Fruit fly (Drosophila melanogaster) whole organism, embryonic: ENCODE results near the gene CG42591.

ENCODE experiments used
- Antp ChIP-seq: fragments of 200-800 bp; sonication (Bioruptor generic); optimal IDR thresholded peaks from 3 replicates; lab custom pipeline; 2016; ENCODE audit warnings: missing biosample characterization, missing genetic modification characterization
- B-H2 ChIP-seq: fragments of 200-800 bp; sonication (Bioruptor generic); optimal IDR thresholded peaks from 2 replicates; lab custom pipeline; 2018; ENCODE audit warnings: missing biosample characterization, mild to moderate bottlenecking, missing genetic modification characterization
- CG10274 ChIP-seq: fragments of 200-800 bp; sonication (Bioruptor generic); optimal IDR thresholded peaks from 3 replicates; lab custom pipeline; 2017; ENCODE audit warnings: missing biosample characterization, mild to moderate bottlenecking, missing genetic modification characterization
- CG10654 ChIP-seq: fragments of 200-800 bp; sonication (Bioruptor generic); optimal IDR thresholded peaks from 2 replicates; lab custom pipeline; 2016; ENCODE audit warnings: missing biosample characterization, missing genetic modification characterization
- CG11247 ChIP-seq: fragments of 200-800 bp; sonication (Bioruptor generic); IDR thresholded peaks from 2 replicates; pipeline ENCODE4 v1.3.6; 2022; ENCODE audit warnings: missing biosample characterization, missing genetic modification characterization
- CG11695 ChIP-seq: fragments of 200-800 bp; sonication (Bioruptor generic); IDR thresholded peaks from 3 replicates; pipeline ENCODE4 v1.3.6; 2022; ENCODE audit warnings: missing biosample characterization, missing genetic modification characterization
- CG11696 ChIP-seq: fragments of 200-800 bp; sonication (Bioruptor generic); IDR thresholded peaks from 2 replicates; pipeline ENCODE4 v1.3.6; 2022; ENCODE audit warnings: missing biosample characterization, missing genetic modification characterization
- CG12219 ChIP-seq: fragments of 200-800 bp; sonication (Bioruptor generic); optimal IDR thresholded peaks from 3 replicates; lab custom pipeline; 2018; ENCODE audit warnings: missing biosample characterization, mild to moderate bottlenecking, missing genetic modification characterization
- CG13287 ChIP-seq: fragments of 200-800 bp; sonication (Bioruptor generic); IDR thresholded peaks from 2 replicates; pipeline ENCODE4 v1.3.6; 2022; ENCODE audit warnings: missing biosample characterization, missing genetic modification characterization; ENCODE audit not compliant: partially characterized antibody
- CG14441 ChIP-seq: fragments of 200-800 bp; sonication (Bioruptor generic); IDR thresholded peaks from 2 replicates; pipeline ENCODE4 v1.3.6; 2022; ENCODE audit warnings: missing biosample characterization, missing genetic modification characterization
- CG1602 ChIP-seq: fragments of 200-800 bp; sonication (Bioruptor generic); optimal IDR thresholded peaks from 3 replicates; lab custom pipeline; 2016; ENCODE audit warnings: missing biosample characterization, missing genetic modification characterization
- CG17361 ChIP-seq: fragments of 200-800 bp; sonication (Bioruptor generic); IDR thresholded peaks from 3 replicates; pipeline ENCODE4 v1.3.6; 2022; ENCODE audit warnings: missing biosample characterization, missing genetic modification characterization
- CG17829 ChIP-seq: fragments of 200-800 bp; optimal IDR thresholded peaks from 2 replicates; lab custom pipeline; 2019; ENCODE audit warnings: missing biosample characterization, mild to moderate bottlenecking, missing genetic modification characterization, moderate library complexity
- CG18476 ChIP-seq: fragments of 200-800 bp; sonication (Bioruptor generic); optimal IDR thresholded peaks from 2 replicates; lab custom pipeline; 2016; ENCODE audit warnings: missing biosample characterization, mild to moderate bottlenecking, missing genetic modification characterization
- CG2199 ChIP-seq: fragments of 200-800 bp; sonication (Bioruptor generic); IDR thresholded peaks from 3 replicates; pipeline ENCODE4 v1.3.6; 2022; ENCODE audit warnings: missing biosample characterization, missing genetic modification characterization
- CG33557 ChIP-seq: fragments of 200-800 bp; sonication (Bioruptor generic); optimal IDR thresholded peaks from 2 replicates; lab custom pipeline; 2019; ENCODE audit warnings: missing biosample characterization, mild to moderate bottlenecking, missing genetic modification characterization, moderate library complexity
- CG34376 ChIP-seq: fragments of 200-800 bp; sonication (Bioruptor generic); optimal IDR thresholded peaks from 2 replicates; lab custom pipeline; 2018; ENCODE audit warnings: missing biosample characterization, mild to moderate bottlenecking, missing genetic modification characterization
- CG6791 ChIP-seq: fragments of 200-800 bp; sonication (Bioruptor generic); IDR thresholded peaks from 3 replicates; pipeline ENCODE4 v1.3.6; 2022; ENCODE audit warnings: missing biosample characterization, missing genetic modification characterization; ENCODE audit not compliant: partially characterized antibody
- CG7271 ChIP-seq: fragments of 200-800 bp; sonication (Bioruptor generic); optimal IDR thresholded peaks from 2 replicates; lab custom pipeline; 2018; ENCODE audit warnings: missing biosample characterization, mild to moderate bottlenecking, missing genetic modification characterization, moderate library complexity
- CG9727 ChIP-seq: fragments of 200-800 bp; sonication (Bioruptor generic); optimal IDR thresholded peaks from 3 replicates; lab custom pipeline; 2017; ENCODE audit warnings: missing biosample characterization, mild to moderate bottlenecking, missing genetic modification characterization
- Doc3 ChIP-seq: fragments of 200-800 bp; sonication (Bioruptor generic); IDR thresholded peaks from 3 replicates; pipeline ENCODE4 v1.3.6; 2022; ENCODE audit warnings: missing biosample characterization, missing genetic modification characterization; ENCODE audit not compliant: partially characterized antibody
- Dp ChIP-seq: fragments of 200-800 bp; sonication (Bioruptor generic); optimal IDR thresholded peaks from 2 replicates; lab custom pipeline; 2018; ENCODE audit warnings: missing biosample characterization, mild to moderate bottlenecking, missing genetic modification characterization, moderate library complexity
- Ets65A ChIP-seq: fragments of 200-800 bp; sonication (Bioruptor generic); peaks from one replicate; lab custom pipeline; 2016; ENCODE audit warnings: missing biosample characterization, missing genetic modification characterization
- H15 ChIP-seq: fragments of 200-800 bp; sonication (Bioruptor generic); IDR thresholded peaks from 3 replicates; pipeline ENCODE4 v1.3.6; 2022; ENCODE audit warnings: missing biosample characterization, missing genetic modification characterization
- HLH4C ChIP-seq: fragments of 200-800 bp; sonication (Bioruptor generic); IDR thresholded peaks from 3 replicates; pipeline ENCODE4 v1.3.6; 2022; ENCODE audit warnings: missing biosample characterization, missing genetic modification characterization; ENCODE audit not compliant: partially characterized antibody
- HLHmδ ChIP-seq: fragments of 200-800 bp; sonication (Bioruptor generic); optimal IDR thresholded peaks from 2 replicates; lab custom pipeline; 2018; ENCODE audit warnings: missing biosample characterization, mild to moderate bottlenecking, missing genetic modification characterization, moderate library complexity
- Lim3 ChIP-seq: fragments of 200-800 bp; sonication (Bioruptor generic); IDR thresholded peaks from 2 replicates; pipeline ENCODE4 v1.3.6; 2022; ENCODE audit warnings: missing biosample characterization, missing genetic modification characterization
- NC2α ChIP-seq: fragments of 200-800 bp; sonication (Bioruptor generic); optimal IDR thresholded peaks from 2 replicates; lab custom pipeline; 2016; ENCODE audit warnings: missing biosample characterization, missing genetic modification characterization
- Neu2 ChIP-seq: fragments of 200-800 bp; sonication (Bioruptor generic); optimal IDR thresholded peaks from 3 replicates; lab custom pipeline; 2016; ENCODE audit warnings: missing biosample characterization, missing genetic modification characterization, borderline replicate concordance
- Nf-YA ChIP-seq: fragments of 200-800 bp; sonication (Bioruptor generic); IDR thresholded peaks from 2 replicates; pipeline ENCODE4 v1.3.6; 2022; ENCODE audit warnings: missing biosample characterization, missing genetic modification characterization
- Ravus ChIP-seq: fragments of 200-800 bp; sonication (Bioruptor generic); IDR thresholded peaks from 2 replicates; pipeline ENCODE4 v1.3.6; 2022; ENCODE audit warnings: missing biosample characterization, missing genetic modification characterization
- Rfx ChIP-seq: fragments of 200-800 bp; sonication (Bioruptor generic); IDR thresholded peaks from 2 replicates; pipeline ENCODE4 v1.3.6; 2022; ENCODE audit warnings: missing biosample characterization, missing genetic modification characterization
- Rx ChIP-seq: fragments of 200-800 bp; sonication (Bioruptor generic); IDR thresholded peaks from 2 replicates; pipeline ENCODE4 v1.3.6; 2022; ENCODE audit warnings: missing biosample characterization, missing genetic modification characterization
- Sry-β ChIP-seq: fragments of 200-800 bp; sonication (Bioruptor generic); optimal IDR thresholded peaks from 2 replicates; lab custom pipeline; 2018; ENCODE audit warnings: missing biosample characterization, mild to moderate bottlenecking, missing genetic modification characterization, moderate library complexity
- Xrp1 ChIP-seq: fragments of 200-800 bp; sonication (Bioruptor generic); IDR thresholded peaks from 2 replicates; pipeline ENCODE4 v1.3.6; 2022; ENCODE audit warnings: missing biosample characterization, missing genetic modification characterization
- abd-A ChIP-seq: fragments of 200-800 bp; sonication (Bioruptor generic); optimal IDR thresholded peaks from 3 replicates; lab custom pipeline; 2019; ENCODE audit warnings: missing biosample characterization, mild to moderate bottlenecking, missing genetic modification characterization, moderate library complexity
- ara ChIP-seq: fragments of 200-800 bp; sonication (Bioruptor generic); IDR thresholded peaks from 2 replicates; pipeline ENCODE4 v1.3.6; 2022; ENCODE audit warnings: missing biosample characterization, missing genetic modification characterization
- bsh ChIP-seq, 2 experiments: fragments of 200-800 bp; sonication (Bioruptor generic); optimal IDR thresholded peaks; 2 replicates each; lab custom pipeline; 2017 to 2018; ENCODE audit warnings: mild to moderate bottlenecking in 2 of 2, missing biosample characterization in 2 of 2, missing genetic modification characterization in 2 of 2, moderate library complexity in 1 of 2
- chif ChIP-seq, 2 experiments: fragments of 200-800 bp; sonication (Bioruptor generic); optimal IDR thresholded peaks; 3 replicates each; lab custom pipeline; 2016; ENCODE audit warnings: missing biosample characterization in 2 of 2, missing genetic modification characterization in 2 of 2
- ci ChIP-seq: fragments of 200-800 bp; sonication (Bioruptor generic); IDR thresholded peaks from 3 replicates; pipeline ENCODE4 v1.3.6; 2022; ENCODE audit warnings: missing biosample characterization, missing genetic modification characterization
- crol ChIP-seq: fragments of 200-800 bp; sonication (Bioruptor generic); IDR thresholded peaks from 2 replicates; pipeline ENCODE4 v1.3.6; 2022; ENCODE audit warnings: missing biosample characterization, missing genetic modification characterization
- ftz-f1 ChIP-seq: fragments of 200-800 bp; sonication (Bioruptor generic); optimal IDR thresholded peaks from 2 replicates; lab custom pipeline; 2016; ENCODE audit warnings: missing biosample characterization, missing genetic modification characterization
- gsb ChIP-seq: fragments of 200-800 bp; sonication (Bioruptor generic); IDR thresholded peaks from 2 replicates; pipeline ENCODE4 v1.3.6; 2022; ENCODE audit warnings: missing biosample characterization, missing genetic modification characterization
- mirr ChIP-seq: fragments of 200-800 bp; sonication (Bioruptor generic); optimal IDR thresholded peaks from 3 replicates; lab custom pipeline; 2018; ENCODE audit warnings: missing biosample characterization, mild to moderate bottlenecking, missing genetic modification characterization
- pho ChIP-seq: fragments of 200-800 bp; sonication (Bioruptor generic); optimal IDR thresholded peaks from 2 replicates; lab custom pipeline; 2016; ENCODE audit warnings: missing biosample characterization, missing genetic modification characterization
- pros ChIP-seq: fragments of 200-800 bp; sonication (Bioruptor generic); optimal IDR thresholded peaks from 3 replicates; lab custom pipeline; 2019; ENCODE audit warnings: missing biosample characterization, mild to moderate bottlenecking, missing genetic modification characterization, moderate library complexity
- schlank ChIP-seq: fragments of 200-800 bp; sonication (Bioruptor generic); optimal IDR thresholded peaks from 2 replicates; lab custom pipeline; 2018; ENCODE audit warnings: missing biosample characterization, mild to moderate bottlenecking, missing genetic modification characterization
- scrt ChIP-seq: fragments of 200-800 bp; sonication (Bioruptor generic); optimal IDR thresholded peaks from 2 replicates; lab custom pipeline; 2018; ENCODE audit warnings: missing biosample characterization, mild to moderate bottlenecking, missing genetic modification characterization, moderate library complexity
- tx ChIP-seq: fragments of 200-800 bp; sonication (Bioruptor generic); optimal IDR thresholded peaks from 2 replicates; lab custom pipeline; 2016; ENCODE audit warnings: missing biosample characterization, missing genetic modification characterization
- unpg ChIP-seq: fragments of 200-800 bp; sonication (Bioruptor generic); optimal IDR thresholded peaks from 3 replicates; lab custom pipeline; 2018; ENCODE audit warnings: missing biosample characterization, mild to moderate bottlenecking, missing genetic modification characterization, moderate library complexity

Gene CG42591

dm6 chr3L:8071693-8072260 is 2.0 kb upstream of the CG42591 start (continued):
- TF ChIP-seq CG1602 (GFP tag; lab: Kevin White, UChicago) (no peak), CG14441 (GFP tag; lab: Robert Waterston, UW) (no peak), unpg (GFP tag; lab: Kevin White, UChicago) (no peak), CG10654 (GFP tag; lab: Kevin White, UChicago) (no peak), Xrp1 (GFP tag; lab: Robert Waterston, UW) (no peak), Rfx (GFP tag; lab: Robert Waterston, UW) (0 out of 2 replicates have a peak, but pooled peaks have one; percentile 18), HLHmδ (no peak), CG18476 (GFP tag; lab: Kevin White, UChicago) (no peak), ara (GFP tag; lab: Robert Waterston, UW) (0 out of 2 replicates have a peak, but pooled peaks have one; percentile 23), CG11247 (GFP tag; lab: Robert Waterston, UW) (peak; percentile 44), NC2α (GFP tag; lab: Kevin White, UChicago) (no peak), Lim3 (GFP tag; lab: Robert Waterston, UW) (no peak), mirr (GFP tag; lab: Kevin White, UChicago) (no peak), Sry-β (GFP tag; lab: Kevin White, UChicago) (no peak), ci (GFP tag; lab: Robert Waterston, UW) (0 out of 3 replicates have a peak, but pooled peaks have one; percentile 22), Neu2 (no peak), Nf-YA (GFP tag; lab: Robert Waterston, UW) (no peak), Ravus (no peak), CG34376 (no peak), crol (GFP tag; lab: Robert Waterston, UW) (peak; percentile 75), bsh (GFP tag; optimal IDR thresholded peaks at IDR 0.05; lab: Kevin White, UChicago) (no peak), H15 (no peak), HLH4C (GFP tag; lab: Robert Waterston, UW) (no peak; the same call in 2 of the 3 replicates), CG10274 (GFP tag; lab: Kevin White, UChicago) (no peak), CG11696 (GFP tag; lab: Robert Waterston, UW) (no peak), CG13287 (GFP tag; lab: Robert Waterston, UW) (peak; percentile 23; the same call in 1 of the 2 replicates), scrt (GFP tag; lab: Kevin White, UChicago) (no peak), Dp (GFP tag; lab: Kevin White, UChicago) (peak; percentile 77), CG2199 (GFP tag; lab: Robert Waterston, UW) (peak; percentile 39; the same call in 1 of the 3 replicates), tx (GFP tag; lab: Kevin White, UChicago) (no peak), CG17361 (no peak), pho (GFP tag; lab: Kevin White, UChicago) (no peak), chif (GFP tag; optimal IDR thresholded peaks at IDR 0.05; lab: Kevin White, UChicago) (no peak), CG9727 (no peak), pros (GFP tag; lab: Kevin White, UChicago) (no peak), B-H2 (no peak), Rx (GFP tag; lab: Robert Waterston, UW) (no peak), CG12219 (GFP tag; lab: Kevin White, UChicago) (no peak), CG17829 (tag; lab: Kevin White, UChicago) (no peak), Ets65A (GFP tag; lab: Kevin White, UChicago) (peak; percentile 88), abd-A (tag; lab: Kevin White, UChicago) (no peak), ftz-f1 (GFP tag; lab: Kevin White, UChicago) (peak; percentile 27), Doc3 (GFP tag; lab: Robert Waterston, UW) (no peak), CG11695 (GFP tag; lab: Robert Waterston, UW) (peak; percentile 37; the same call in 1 of the 3 replicates), CG33557 (GFP tag; lab: Kevin White, UChicago) (no peak), CG7271 (no peak), gsb (GFP tag; lab: Robert Waterston, UW) (no peak), CG6791 (GFP tag; lab: Robert Waterston, UW) (no peak), Antp (GFP tag; lab: Kevin White, UChicago) (no peak), schlank (tag; lab: Kevin White, UChicago) (no peak)
